Fruit fly (Drosophila melanogaster): ENCODE results near the gene CG1273.

The CG1273 gene

dm6 chr3L:4239442-4240322 is 23.8 kb upstream of the CG1273 start, which contains the start of gene Sqor:
Gene Sqor, plus strand, starts transcription at chr3L:4240173.
- TF ChIP-seq CG9948 (tag; optimal IDR thresholded peaks at IDR 0.05), result peak; percentile 94
- peak; percentile 82 for TF ChIP-seq CG10348 (GFP tag; IDR thresholded peaks at IDR 0.05)
- TF ChIP-seq Pif1B (GFP tag; optimal IDR thresholded peaks at IDR 0.05), result no peak
- no peak for TF ChIP-seq Pif1A (GFP tag; optimal IDR thresholded peaks at IDR 0.05)
- peak; percentile 93 for TF ChIP-seq Snoo (tag; optimal IDR thresholded peaks at IDR 0.05)
- TF ChIP-seq rn (GFP tag; IDR thresholded peaks at IDR 0.05), result peak; percentile 85
- peak; percentile 93 for TF ChIP-seq Ets98B (GFP tag; IDR thresholded peaks at IDR 0.05)
- peak; percentile 92 for TF ChIP-seq CG17806 (tag; optimal IDR thresholded peaks at IDR 0.05)
- TF ChIP-seq D1 (tag; optimal IDR thresholded peaks at IDR 0.05), result peak; percentile 85
- TF ChIP-seq CG34367 (tag; optimal IDR thresholded peaks at IDR 0.05), result peak; percentile 91
- peak; percentile 90 for TF ChIP-seq CG12605 (GFP tag; IDR thresholded peaks at IDR 0.05)
- peak; percentile 97 for TF ChIP-seq fd96Ca (GFP tag; IDR thresholded peaks at IDR 0.05)
- peak; percentile 97 for TF ChIP-seq EcR (GFP tag; optimal IDR thresholded peaks at IDR 0.05)
- peak; percentile 98 for TF ChIP-seq CG8301 (tag; optimal IDR thresholded peaks at IDR 0.05)
- TF ChIP-seq CG32121 (GFP tag; IDR thresholded peaks at IDR 0.05), result peak; percentile 93
- peak; percentile 98 for TF ChIP-seq CG14655 (GFP tag; optimal IDR thresholded peaks at IDR 0.05)
- TF ChIP-seq CG15710 (tag; optimal IDR thresholded peaks at IDR 0.05), result peak; percentile 92
- TF ChIP-seq CG4496 (GFP tag; IDR thresholded peaks at IDR 0.05), result peak; percentile 96
- TF ChIP-seq CG13204 (GFP tag; optimal IDR thresholded peaks at IDR 0.05), result no peak
- peak; percentile 95 for TF ChIP-seq CG8159 (tag; optimal IDR thresholded peaks at IDR 0.05)
- peak; percentile 82 for TF ChIP-seq gl (tag; optimal IDR thresholded peaks at IDR 0.05)

dm6 chr3L:4242428-4242827 is 21.1 kb upstream of the CG1273 start, which contains the start of gene pav:
Gene pav, plus strand, starts transcription at chr3L:4242734.
- TF ChIP-seq D1 (tag; optimal IDR thresholded peaks at IDR 0.05), result no peak
- peak; percentile 55; the same call in 1 of the 3 replicates for TF ChIP-seq CG4496 (GFP tag; IDR thresholded peaks at IDR 0.05)
- TF ChIP-seq CG15710 (tag; optimal IDR thresholded peaks at IDR 0.05), result peak; percentile 41
- no peak for TF ChIP-seq Pif1A (GFP tag; optimal IDR thresholded peaks at IDR 0.05)
- TF ChIP-seq CG17806 (tag; optimal IDR thresholded peaks at IDR 0.05), result peak; percentile 18
- TF ChIP-seq Ets98B (GFP tag; IDR thresholded peaks at IDR 0.05), result peak; percentile 37; the same call in 1 of the 2 replicates
- TF ChIP-seq CG12605 (GFP tag; IDR thresholded peaks at IDR 0.05), result peak; percentile 41
- peak; percentile 55; the same call in 1 of the 2 replicates for TF ChIP-seq CG32121 (GFP tag; IDR thresholded peaks at IDR 0.05)

- TF ChIP-seq CG12605 (GFP tag; IDR thresholded peaks at IDR 0.05) (no peak), gl (tag; optimal IDR thresholded peaks at IDR 0.05) (peak; percentile 70), fd96Ca (GFP tag; IDR thresholded peaks at IDR 0.05) (no peak), CG4496 (GFP tag; IDR thresholded peaks at IDR 0.05) (0 out of 3 replicates have a peak, but pooled peaks have one; percentile 28), EcR (GFP tag; optimal IDR thresholded peaks at IDR 0.05) (peak; percentile 69)
These were observed 11.2 kb upstream of the CG1273 start for dm6 chr3L:4252121-4252861.

- TF ChIP-seq D1 (tag; optimal IDR thresholded peaks at IDR 0.05) (no peak), EcR (GFP tag; optimal IDR thresholded peaks at IDR 0.05) (peak; percentile 70), Snoo (tag; optimal IDR thresholded peaks at IDR 0.05) (no peak), CG9948 (tag; optimal IDR thresholded peaks at IDR 0.05) (peak; percentile 27), fd96Ca (GFP tag; IDR thresholded peaks at IDR 0.05) (peak; percentile 29; the same call in 1 of the 3 replicates), CG17806 (tag; optimal IDR thresholded peaks at IDR 0.05) (peak; percentile 30), CG10348 (GFP tag; IDR thresholded peaks at IDR 0.05) (no peak), CG4496 (GFP tag; IDR thresholded peaks at IDR 0.05) (peak; percentile 40; the same call in 1 of the 3 replicates), CG34367 (tag; optimal IDR thresholded peaks at IDR 0.05) (peak; percentile 8)
These were observed 10.5 kb upstream of the CG1273 start for dm6 chr3L:4252862-4253610.

dm6 chr3L:4253611-4254300 is 9.8 kb upstream of the CG1273 start:
- TF ChIP-seq Ets98B (GFP tag; IDR thresholded peaks at IDR 0.05) (peak; percentile 6; the same call in 1 of the 2 replicates), Snoo (tag; optimal IDR thresholded peaks at IDR 0.05) (no peak), fd96Ca (GFP tag; IDR thresholded peaks at IDR 0.05) (0 out of 3 replicates have a peak, but pooled peaks have one; percentile 10)
